Fruit fly (Drosophila melanogaster) whole organism: ENCODE measurements around the gene mRpL45.
A peak's percentile ranks its signal among the peaks of the same experiment; 100 is the strongest.

ENCODE experiments used
- CG8478 ChIP-seq: fragments of >200 bp; optimal IDR thresholded peaks from 2 replicates; lab custom pipeline; 2018; ENCODE audit warnings: inconsistent platforms
- Dll ChIP-seq: fragments of >200 bp; optimal IDR thresholded peaks from 2 replicates; lab custom pipeline; 2017
- EcR ChIP-seq, 2 experiments: fragments of >200 bp; optimal IDR thresholded peaks; 2 replicates each; lab custom pipeline; 2017; ENCODE audit warnings: missing biosample characterization in 2 of 2, missing genetic modification characterization in 2 of 2, missing genetic modification reagents in 2 of 2
- pan ChIP-seq: fragments of >200 bp; optimal IDR thresholded peaks from 2 replicates; lab custom pipeline; 2017
- psq ChIP-seq: fragments of >200 bp; optimal IDR thresholded peaks from 2 replicates; lab custom pipeline; 2017
- usp ChIP-seq: fragments of >200 bp; optimal IDR thresholded peaks from 2 replicates; lab custom pipeline; 2017; ENCODE audit warnings: missing biosample characterization, missing genetic modification characterization, mixed read lengths

mRpL45 gene

DNA sequence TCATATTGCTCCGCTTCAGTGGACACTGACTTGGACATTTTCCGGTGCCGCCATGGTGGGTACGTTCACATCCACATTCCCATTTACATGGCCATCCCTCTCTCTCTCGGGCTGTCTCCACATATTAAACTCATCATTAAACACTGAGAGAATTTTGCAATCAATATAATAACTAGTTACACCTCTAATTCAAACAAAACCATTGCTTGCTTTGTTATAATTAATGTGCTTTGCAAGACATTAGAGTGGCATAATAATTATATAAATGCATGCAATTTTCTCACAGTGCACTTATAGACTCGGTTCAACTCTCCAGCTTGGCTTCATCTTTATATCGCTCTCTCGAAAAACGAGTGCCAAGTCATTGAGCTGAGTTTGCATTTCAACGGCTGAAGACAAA lies 6.4 kb downstream of the mRpL45 start:
- TF ChIP-seq CG8478 (lab: Kevin White, UChicago) (no peak), psq (no peak), EcR (GFP tag; optimal IDR thresholded peaks at IDR 0.05; lab: Kevin White, UChicago) (no peak), pan (no peak), Dll (lab: Kevin White, UChicago) (no peak), usp (no peak)

DNA sequence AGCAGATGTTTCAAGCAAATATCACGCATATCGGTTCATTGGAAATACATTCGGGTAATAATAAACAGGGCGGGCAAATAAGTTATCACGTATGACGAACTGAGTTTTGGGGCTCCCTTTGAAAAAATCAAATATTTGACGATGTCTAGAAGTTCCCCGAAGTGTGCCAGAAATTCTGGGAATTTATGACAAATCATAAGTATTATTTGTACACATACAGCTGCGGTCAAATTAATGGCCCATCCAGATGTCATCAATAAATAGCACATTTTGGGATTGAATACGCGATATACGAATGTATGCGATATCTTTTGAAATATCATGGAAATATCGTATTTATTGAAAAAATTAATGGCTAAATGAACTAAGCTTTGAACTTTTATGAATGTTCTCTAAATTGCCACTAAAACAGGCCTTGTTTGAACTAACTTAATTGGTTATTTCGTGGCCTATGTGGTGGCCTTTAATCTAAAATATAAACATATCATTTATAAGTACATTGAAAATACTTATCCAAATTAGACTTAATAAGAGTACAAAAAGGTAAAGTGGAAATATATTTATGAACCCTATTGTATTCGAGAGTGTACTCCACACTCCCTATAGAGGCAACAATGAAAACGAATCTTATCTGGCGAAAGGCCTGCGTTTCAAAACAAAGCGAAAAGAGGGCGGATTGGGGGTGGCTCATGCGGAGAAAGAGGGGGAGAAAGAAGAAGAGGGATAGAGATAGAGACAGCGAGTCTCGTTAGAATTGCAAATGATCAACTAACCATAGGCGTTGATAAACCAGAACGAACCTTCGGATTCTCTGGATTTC lies 7.4 kb downstream of the mRpL45 start:
- TF ChIP-seq usp (no peak), Dll (lab: Kevin White, UChicago) (no peak), CG8478 (lab: Kevin White, UChicago) (no peak), EcR (GFP tag; optimal IDR thresholded peaks at IDR 0.05; lab: Kevin White, UChicago) (no peak), psq (no peak), pan (no peak)

DNA sequence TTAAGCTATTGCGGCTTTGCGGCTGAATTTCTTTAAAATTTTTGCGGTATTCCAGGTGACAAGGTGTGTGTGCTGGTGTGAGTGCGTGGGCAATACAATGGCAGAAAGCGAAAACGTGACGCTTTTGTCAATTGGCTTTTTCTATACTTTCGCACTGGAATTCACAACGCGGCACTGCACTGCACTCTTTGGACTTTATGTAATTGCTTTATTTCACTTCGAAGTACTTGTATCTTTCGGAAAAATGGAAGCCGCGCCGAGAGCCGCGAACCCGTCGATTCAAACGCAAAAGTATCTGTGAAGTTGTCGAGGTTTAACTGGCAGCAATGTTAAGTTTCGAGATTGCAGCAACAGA lies 8.0 kb downstream of the mRpL45 start:
- no peak for TF ChIP-seq psq
- no peak for TF ChIP-seq Dll (lab: Kevin White, UChicago)
- TF ChIP-seq CG8478 (lab: Kevin White, UChicago), result no peak
- TF ChIP-seq usp, result no peak
- no peak for TF ChIP-seq pan
- TF ChIP-seq EcR (GFP tag; optimal IDR thresholded peaks at IDR 0.05; lab: Kevin White, UChicago), result no peak

DNA sequence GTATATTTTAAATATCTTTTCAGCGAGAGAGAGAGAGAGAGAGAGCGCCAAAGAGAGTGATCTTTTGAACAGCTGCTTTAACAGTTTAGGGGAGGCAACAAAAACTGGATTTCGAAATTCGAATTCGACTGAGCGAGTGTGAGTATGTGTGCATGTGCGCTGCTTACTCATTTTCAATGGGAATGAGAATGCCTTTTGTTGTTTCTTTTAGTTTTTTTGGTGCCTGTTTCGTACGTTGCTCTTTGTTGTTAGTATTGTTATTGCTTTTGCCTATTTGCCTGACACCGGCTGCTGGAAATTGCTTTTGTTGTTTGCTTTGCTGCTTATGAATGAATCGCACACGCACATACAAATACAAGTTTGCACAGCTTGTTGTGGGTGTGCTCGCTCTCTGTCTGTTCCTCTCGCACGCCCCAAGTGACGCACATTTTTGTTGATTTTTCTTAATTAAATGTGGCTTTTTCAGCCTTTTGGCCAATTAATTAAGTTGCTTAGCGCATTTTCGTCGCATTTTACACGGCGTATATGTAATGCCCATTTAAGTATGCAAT lies 8.6 kb downstream of the mRpL45 start:
- peak in 1 of 2 experiments; percentile 80 for TF ChIP-seq EcR (GFP tag; optimal IDR thresholded peaks at IDR 0.05; lab: Kevin White, UChicago)
- TF ChIP-seq CG8478 (lab: Kevin White, UChicago), result no peak

DNA sequence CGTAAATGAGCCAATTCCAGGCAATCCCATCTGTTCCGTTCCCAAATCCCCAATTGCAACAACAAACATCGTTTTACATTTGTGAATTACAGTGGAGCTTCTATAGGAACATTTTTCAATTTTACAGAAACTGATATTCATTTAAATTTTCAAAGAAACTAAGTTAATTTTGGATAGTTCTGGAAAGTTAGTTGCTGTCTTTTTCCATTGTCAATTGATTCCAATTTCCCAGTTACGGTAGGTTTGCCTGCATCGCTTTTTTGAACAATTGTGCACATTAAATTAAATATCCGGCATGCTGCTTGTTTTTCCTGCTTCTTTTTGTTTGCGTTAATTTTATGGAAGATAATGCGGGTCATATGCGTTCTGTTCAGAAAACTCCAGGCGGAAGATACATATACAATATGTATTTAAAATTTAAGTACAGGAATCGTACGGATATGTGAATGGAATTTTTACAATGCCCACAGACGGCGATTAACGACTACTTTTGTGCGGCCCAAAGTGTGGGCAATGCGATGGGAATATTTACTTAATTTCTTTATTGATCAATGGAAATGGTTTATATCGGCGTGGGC lies 9.7 kb downstream of the mRpL45 start:
- TF ChIP-seq usp (no peak), psq (no peak), pan (no peak), Dll (lab: Kevin White, UChicago) (no peak), CG8478 (lab: Kevin White, UChicago) (no peak), EcR (GFP tag; optimal IDR thresholded peaks at IDR 0.05; lab: Kevin White, UChicago) (no peak)

DNA sequence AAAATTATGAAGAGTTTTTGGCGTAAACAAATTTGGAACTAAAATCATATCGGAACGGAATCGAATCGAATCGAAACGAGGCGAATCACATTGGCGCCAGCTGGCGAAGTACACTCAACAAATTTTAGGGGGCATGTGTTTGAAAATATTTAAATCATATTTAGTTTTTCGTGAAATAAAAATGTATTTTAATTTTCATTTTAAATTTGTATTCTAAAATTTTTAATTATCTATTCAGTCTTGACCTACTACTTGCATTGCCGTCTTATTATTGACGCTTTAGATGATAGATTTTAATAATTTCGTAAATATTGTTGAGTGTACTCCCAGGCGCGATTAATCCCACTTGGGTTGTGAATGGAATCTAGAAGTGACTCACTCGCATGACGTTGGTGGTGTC lies 10.9 kb downstream of the mRpL45 start:
- no peak for TF ChIP-seq psq
- no peak for TF ChIP-seq EcR (GFP tag; optimal IDR thresholded peaks at IDR 0.05; lab: Kevin White, UChicago)
- no peak for TF ChIP-seq pan
- no peak for TF ChIP-seq Dll (lab: Kevin White, UChicago)
- no peak for TF ChIP-seq CG8478 (lab: Kevin White, UChicago)
- no peak for TF ChIP-seq usp

DNA sequence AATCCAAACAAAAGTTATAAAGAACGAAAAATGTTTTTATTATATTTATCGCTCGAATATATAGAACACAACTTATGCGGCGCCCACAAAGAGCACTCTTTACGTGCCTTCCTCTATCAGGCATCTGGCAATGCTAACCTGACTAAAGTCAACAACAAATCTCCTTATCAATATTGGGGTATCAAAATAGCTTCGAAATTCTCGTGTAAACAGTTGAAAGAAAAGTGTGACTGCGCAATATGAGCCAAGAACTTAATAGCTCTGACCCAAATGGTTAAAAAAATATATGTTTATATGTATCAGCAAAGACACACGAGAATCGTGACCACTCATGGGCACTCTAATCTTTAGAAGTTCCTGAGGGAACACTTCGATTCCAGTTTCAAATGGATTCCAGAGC lies 12.9 kb downstream of the mRpL45 start:
- TF ChIP-seq psq (no peak), EcR (GFP tag; optimal IDR thresholded peaks at IDR 0.05; lab: Kevin White, UChicago) (no peak), pan (no peak), Dll (lab: Kevin White, UChicago) (no peak), usp (no peak), CG8478 (lab: Kevin White, UChicago) (no peak)

DNA sequence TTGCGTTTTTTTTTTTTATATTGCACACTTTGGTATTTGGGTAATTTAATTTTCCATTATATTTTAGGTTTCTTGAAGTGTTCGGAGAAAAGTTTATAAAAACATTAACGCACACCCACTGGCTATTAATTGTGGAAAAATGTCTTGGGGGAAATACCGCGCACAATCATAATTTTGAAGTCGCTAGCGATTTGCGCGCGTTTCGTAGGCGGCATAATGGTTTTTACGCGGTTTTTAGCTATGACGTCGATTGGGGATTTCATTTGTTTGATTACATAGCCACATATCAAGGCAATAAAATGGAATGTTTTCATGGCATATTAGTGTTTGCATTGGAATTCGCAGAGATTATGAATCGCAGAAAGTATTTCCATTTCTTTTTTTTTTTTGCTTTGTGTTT lies 13.9 kb downstream of the mRpL45 start:
- TF ChIP-seq EcR (GFP tag; optimal IDR thresholded peaks at IDR 0.05; lab: Kevin White, UChicago) (no peak), usp (no peak), CG8478 (lab: Kevin White, UChicago) (no peak), psq (no peak), Dll (lab: Kevin White, UChicago) (no peak), pan (no peak)

DNA sequence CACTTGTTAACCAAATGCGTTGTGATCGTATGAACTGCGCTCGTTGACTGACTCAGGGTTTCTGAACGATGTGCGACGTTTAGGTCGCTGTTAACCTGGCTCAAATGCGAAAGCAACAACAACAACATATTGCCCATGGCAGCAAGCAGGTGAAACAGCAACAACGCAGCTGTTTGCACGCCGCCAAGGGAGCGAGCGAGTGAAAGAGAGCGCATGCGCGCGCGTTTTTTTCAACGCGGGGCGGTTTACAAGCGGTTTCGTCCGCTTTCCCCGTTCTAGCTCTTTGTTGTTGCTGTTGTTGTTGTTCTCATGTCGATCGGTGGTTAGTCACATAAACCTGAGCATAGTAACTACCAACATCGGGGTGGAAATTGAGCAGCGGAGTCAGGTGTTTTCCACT lies 14.7 kb downstream of the mRpL45 start:
- TF ChIP-seq EcR (GFP tag; optimal IDR thresholded peaks at IDR 0.05; lab: Kevin White, UChicago) (no peak), psq (no peak), Dll (lab: Kevin White, UChicago) (no peak), CG8478 (lab: Kevin White, UChicago) (no peak), pan (no peak), usp (no peak)

DNA sequence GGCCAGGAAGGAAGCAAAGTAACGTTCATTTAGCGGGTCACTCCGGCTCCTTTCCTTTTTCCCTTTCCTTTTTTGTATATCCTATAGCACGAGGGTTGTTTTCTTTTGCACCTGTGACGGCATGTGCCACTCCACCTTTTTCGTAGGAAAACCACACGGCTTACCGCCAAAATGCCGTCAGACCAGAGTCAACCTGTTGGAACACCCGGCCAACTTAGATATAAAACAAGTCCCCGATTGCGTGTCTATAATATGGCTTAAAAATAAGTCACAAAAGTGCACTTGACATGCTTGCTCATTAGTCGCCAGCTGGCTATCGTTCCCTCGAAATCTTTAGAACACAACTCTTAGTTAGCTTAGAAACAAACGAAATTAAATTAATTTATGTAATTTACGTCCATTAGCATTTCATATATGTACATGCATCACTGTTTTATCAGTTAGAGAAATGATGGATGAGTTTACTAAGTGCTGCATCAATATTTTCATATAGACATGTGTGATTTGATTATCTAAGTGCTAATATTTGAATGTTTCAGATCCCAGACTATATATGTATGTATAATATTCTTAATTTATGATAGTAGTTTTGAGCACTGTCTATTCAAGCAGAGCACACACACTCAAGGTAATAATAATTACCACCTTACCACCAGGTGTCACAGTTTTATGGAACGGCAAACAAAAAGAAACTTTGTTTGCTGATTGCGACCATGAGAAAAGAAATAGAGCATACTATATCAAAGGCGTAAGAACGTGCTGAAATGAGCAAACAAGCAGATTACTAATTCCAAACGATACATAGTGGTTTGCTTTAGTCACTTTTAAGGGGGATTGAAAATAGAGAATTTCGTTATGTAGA lies 16.5 kb downstream of the mRpL45 start:
- no peak for TF ChIP-seq CG8478 (lab: Kevin White, UChicago)
- TF ChIP-seq Dll (lab: Kevin White, UChicago), result no peak
- no peak for TF ChIP-seq EcR (GFP tag; optimal IDR thresholded peaks at IDR 0.05; lab: Kevin White, UChicago)
- TF ChIP-seq usp, result no peak
- no peak for TF ChIP-seq psq
- TF ChIP-seq pan, result no peak

DNA sequence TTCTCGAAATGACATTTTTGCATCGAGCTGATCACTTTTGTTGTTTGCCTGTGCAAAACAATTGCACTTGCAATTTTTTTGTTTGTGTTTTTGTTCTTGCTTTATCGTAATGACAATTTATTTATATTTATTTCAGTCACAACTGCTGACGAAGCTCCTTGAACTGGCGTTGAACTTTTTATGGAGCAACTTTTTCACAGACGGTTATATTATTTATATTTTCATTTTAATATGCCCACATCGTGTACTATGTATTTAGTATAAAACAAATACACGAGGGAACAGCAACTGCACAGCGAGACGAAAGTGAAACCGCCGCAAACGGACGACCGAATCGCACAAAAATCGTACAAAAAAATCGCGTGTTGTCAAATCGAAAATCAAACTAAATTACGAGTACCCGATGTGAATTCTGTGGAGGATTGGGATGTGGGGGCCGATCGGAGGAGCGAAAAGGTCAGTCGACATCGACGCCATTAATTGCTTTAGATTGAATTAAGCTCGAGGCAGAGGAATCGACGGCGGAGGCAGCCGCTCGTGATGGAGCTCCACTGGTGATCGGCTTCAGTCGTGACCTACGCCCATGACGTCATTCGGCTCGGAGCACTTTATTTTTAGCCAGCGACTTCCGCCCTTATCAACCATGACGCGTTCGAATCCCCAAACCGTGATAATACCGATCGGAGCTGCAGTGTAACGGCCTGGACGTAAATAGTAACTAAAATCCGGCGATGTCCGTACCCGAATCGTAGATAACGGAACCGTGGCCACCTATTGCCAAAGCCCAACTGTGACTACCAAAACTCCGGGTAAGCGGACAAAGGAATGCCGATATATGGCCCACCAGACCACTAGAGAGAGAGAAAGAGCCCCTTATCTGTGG lies 17.6 kb downstream of the mRpL45 start:
- TF ChIP-seq EcR (GFP tag; optimal IDR thresholded peaks at IDR 0.05; lab: Kevin White, UChicago) (no peak), psq (no peak), Dll (lab: Kevin White, UChicago) (no peak), CG8478 (lab: Kevin White, UChicago) (no peak)
